Fruit fly (Drosophila melanogaster): ENCODE measurements around the gene Pp2B-14D.

Gene Pp2B-14D

dm6 chrX:16593418-16593817, 33.6 kb upstream of the Pp2B-14D start, which contains the start of the genes SMC3 and Ubc7 (continued):
- TF ChIP-seq btn (GFP tag; optimal IDR thresholded peaks at IDR 0.05) (no peak), CG2712 (tag; optimal IDR thresholded peaks at IDR 0.05) (peak; percentile 26), CG3995 (GFP tag; optimal IDR thresholded peaks at IDR 0.05) (peak; percentile 65), Opbp (GFP tag; IDR thresholded peaks at IDR 0.05; ENCODE audit: partially characterized antibody) (peak; percentile 69; the same call in 1 of the 3 replicates), Sin3A (optimal IDR thresholded peaks at IDR 0.05) (no peak), Oli (tag; optimal IDR thresholded peaks at IDR 0.05) (no peak), chinmo (GFP tag; IDR thresholded peaks at IDR 0.05; ENCODE audit: partially characterized antibody) (peak; percentile 94; the same call in 3 of the 4 replicates), Kr (GFP tag; optimal IDR thresholded peaks at IDR 0.05) (no peak), CG4360 (GFP tag; IDR thresholded peaks at IDR 0.05) (peak; percentile 70), sima (GFP tag; optimal IDR thresholded peaks at IDR 0.05) (no peak), CG2116 (GFP tag; optimal IDR thresholded peaks at IDR 0.05) (peak; percentile 90), CG10147 (GFP tag; optimal IDR thresholded peaks at IDR 0.05) (peak; percentile 20), CG16813 (GFP tag; IDR thresholded peaks at IDR 0.05; ENCODE audit: partially characterized antibody) (peak; percentile 95), psq (GFP tag; optimal IDR thresholded peaks at IDR 0.05) (no peak), E2f2 (GFP tag; IDR thresholded peaks at IDR 0.05) (peak; percentile 29; the same call in 1 of the 2 replicates), Dp (GFP tag; optimal IDR thresholded peaks at IDR 0.05) (peak; percentile 43), CG11247 (GFP tag; IDR thresholded peaks at IDR 0.05) (no peak), Doc3 (GFP tag; IDR thresholded peaks at IDR 0.05; ENCODE audit: partially characterized antibody) (peak; percentile 88), nmo (GFP tag; optimal IDR thresholded peaks at IDR 0.05) (peak; percentile 16), CG12659 (GFP tag; optimal IDR thresholded peaks at IDR 0.05) (peak; percentile 44), row (GFP tag; IDR thresholded peaks at IDR 0.05) (0 out of 3 replicates have a peak, but pooled peaks have one; percentile 17), Atf6 (GFP tag; IDR thresholded peaks at IDR 0.05) (no peak), CG33557 (GFP tag; optimal IDR thresholded peaks at IDR 0.05) (no peak), CG6654 (GFP tag; optimal IDR thresholded peaks at IDR 0.05) (no peak), CG14860 (GFP tag; IDR thresholded peaks at IDR 0.05; ENCODE audit: partially characterized antibody) (peak; percentile 98), CoRest (tag; optimal IDR thresholded peaks at IDR 0.05) (peak; percentile 11), inv (GFP tag; IDR thresholded peaks at IDR 0.05; ENCODE audit: partially characterized antibody) (peak; percentile 88), Hmx (GFP tag; optimal IDR thresholded peaks at IDR 0.05) (no peak), CG9437 (GFP tag; optimal IDR thresholded peaks at IDR 0.05) (peak; percentile 14), nerfin-2 (GFP tag; IDR thresholded peaks at IDR 0.05; ENCODE audit: partially characterized antibody) (peak; percentile 97), Bgb (GFP tag; IDR thresholded peaks at IDR 0.05; ENCODE audit: partially characterized antibody) (peak; percentile 88), CG30020 (tag; optimal IDR thresholded peaks at IDR 0.05) (peak; percentile 49), Fer1 (GFP tag; optimal IDR thresholded peaks at IDR 0.05) (no peak), Dll (GFP tag; IDR thresholded peaks at IDR 0.05; ENCODE audit: partially characterized antibody) (peak; percentile 94), CG42726 (GFP tag; IDR thresholded peaks at IDR 0.05; ENCODE audit: partially characterized antibody) (peak; percentile 68; the same call in 1 of the 2 replicates), BEAF-32 (GFP tag; optimal IDR thresholded peaks at IDR 0.05) (peak; percentile 85), emc (GFP tag; optimal IDR thresholded peaks at IDR 0.05) (no peak), Atf3 (GFP tag; optimal IDR thresholded peaks at IDR 0.05) (no peak), pita (GFP tag; optimal IDR thresholded peaks at IDR 0.05) (no peak), dimm (GFP tag; IDR thresholded peaks at IDR 0.05) (no peak), sens-2 (GFP tag; IDR thresholded peaks at IDR 0.05) (no peak), CG8290 (GFP tag; optimal IDR thresholded peaks at IDR 0.05) (peak; percentile 53), CG8290 (tag; optimal IDR thresholded peaks at IDR 0.05) (no peak), seq (GFP tag; IDR thresholded peaks at IDR 0.05) (no peak), zfh1 (GFP tag; IDR thresholded peaks at IDR 0.05) (no peak), CG12391 (tag; optimal IDR thresholded peaks at IDR 0.05) (peak; percentile 41), CG13287 (GFP tag; IDR thresholded peaks at IDR 0.05; ENCODE audit: partially characterized antibody) (peak; percentile 93), CG7987 (GFP tag; optimal IDR thresholded peaks at IDR 0.05) (no peak), Jarid2 (GFP tag; optimal IDR thresholded peaks at IDR 0.05) (no peak), dmrt99B (tag; optimal IDR thresholded peaks at IDR 0.05) (no peak)

Measured in whole organism, embryonic.